Fruit fly (Drosophila melanogaster): ENCODE results near the gene CG9451.

dm6 chr3L:19520645-19521044, 20.0 kb upstream of the CG9451 start, which contains the start of gene Cpr76Bc:
- TF ChIP-seq Pif1A (GFP tag; optimal IDR thresholded peaks at IDR 0.05): no peak
- no peak for TF ChIP-seq CG4496 (GFP tag; IDR thresholded peaks at IDR 0.05)
- no peak for TF ChIP-seq CG34367 (tag; optimal IDR thresholded peaks at IDR 0.05)
